Worm (Caenorhabditis elegans) whole organism, young adult: Measurements from ENCODE around the gene nhr-99.

ENCODE experiments used
- C06A6.2 ChIP-seq: fragments of 200-800 bp; sonication (Bioruptor generic); conservative IDR thresholded peaks from 2 replicates; pipeline ENCODE4 v1.3.6; 2022; ENCODE audit warnings: missing genetic modification characterization, missing compliant biosample characterization
- F55B11.4 ChIP-seq: sonication (generic microtip); optimal IDR thresholded peaks from 2 replicates; lab custom pipeline; 2016; ENCODE audit warnings: missing compliant biosample characterization, missing genetic modification characterization, borderline replicate concordance; ENCODE audit not compliant: insufficient read depth
- K11D2.4 ChIP-seq: fragments of 200-800 bp; sonication (Bioruptor generic); IDR thresholded peaks from 2 replicates; pipeline ENCODE4 v1.3.6; 2022; ENCODE audit warnings: missing genetic modification reagents, missing genetic modification characterization, missing compliant biosample characterization
- Y53G8AR.9 ChIP-seq: fragments of 200-800 bp; sonication (Bioruptor generic); conservative IDR thresholded peaks from 2 replicates; pipeline ENCODE4 v1.3.6; 2022; ENCODE audit warnings: missing genetic modification reagents, missing genetic modification characterization, missing compliant biosample characterization
- Y95B8A.8 ChIP-seq: fragments of 200-800 bp; sonication (Bioruptor generic); IDR thresholded peaks from 2 replicates; pipeline ENCODE4 v1.3.6; 2022; ENCODE audit warnings: missing genetic modification reagents, missing genetic modification characterization, missing compliant biosample characterization
- athp-1 ChIP-seq: sonication (generic microtip); optimal IDR thresholded peaks from 2 replicates; lab custom pipeline; 2017; ENCODE audit warnings: mild to moderate bottlenecking, missing genetic modification characterization, missing compliant biosample characterization
- cebp-1 ChIP-seq, 2 experiments: fragments of 200-800 bp in 1 of 2; sonication (Bioruptor generic) in 1 of 2; sonication (generic microtip) in 1 of 2; IDR thresholded peaks in 1 of 2; optimal IDR thresholded peaks in 1 of 2; 2 replicates each; pipeline versions ENCODE4 v1.3.6 to Lab custom; 2017 to 2022; ENCODE audit warnings: missing compliant biosample characterization in 2 of 2, missing genetic modification characterization in 2 of 2, mild to moderate bottlenecking in 1 of 2, missing genetic modification reagents in 1 of 2, moderate library complexity in 1 of 2
- ceh-100 ChIP-seq: fragments of 200-800 bp; sonication (Bioruptor generic); IDR thresholded peaks from 2 replicates; pipeline ENCODE4 v1.3.6; 2022; ENCODE audit warnings: missing genetic modification reagents, missing genetic modification characterization, missing compliant biosample characterization
- ceh-91 ChIP-seq: fragments of 200-800 bp; sonication (Bioruptor generic); IDR thresholded peaks from 2 replicates; pipeline ENCODE4 v1.3.6; 2022; ENCODE audit warnings: missing genetic modification reagents, missing genetic modification characterization, missing compliant biosample characterization
- fkh-3 ChIP-seq: sonication (generic microtip); optimal IDR thresholded peaks from 2 replicates; lab custom pipeline; 2016; ENCODE audit warnings: mild to moderate bottlenecking, missing genetic modification characterization, missing compliant biosample characterization
- hmg-1.2 ChIP-seq: fragments of 200-800 bp; sonication (Bioruptor generic); IDR thresholded peaks from 2 replicates; pipeline ENCODE4 v1.3.6; 2022; ENCODE audit warnings: missing genetic modification reagents, missing genetic modification characterization, missing compliant biosample characterization
- let-526 ChIP-seq: fragments of 200-800 bp; sonication (Bioruptor generic); IDR thresholded peaks from 2 replicates; pipeline ENCODE4 v1.3.6; 2022; ENCODE audit warnings: missing genetic modification reagents, missing genetic modification characterization, missing compliant biosample characterization
- let-607 ChIP-seq, 2 experiments: fragments of 200-800 bp in 1 of 2; sonication (Bioruptor generic) in 1 of 2; sonication (generic microtip) in 1 of 2; optimal IDR thresholded peaks; 2 replicates each; lab custom pipeline; 2016 to 2018; ENCODE audit warnings: mild to moderate bottlenecking in 2 of 2, missing compliant biosample characterization in 2 of 2, missing genetic modification characterization in 2 of 2, moderate library complexity in 2 of 2, missing genotype in 1 of 2
- madf-10 ChIP-seq: sonication (generic microtip); optimal IDR thresholded peaks from 2 replicates; lab custom pipeline; 2016; ENCODE audit warnings: mild to moderate bottlenecking, missing genetic modification characterization, missing compliant biosample characterization
- madf-8 ChIP-seq: fragments of 200-800 bp; sonication (Bioruptor generic); conservative IDR thresholded peaks from 2 replicates; pipeline ENCODE4 v1.3.6; 2022; ENCODE audit warnings: missing genetic modification reagents, missing genetic modification characterization, missing compliant biosample characterization
- mcd-1 ChIP-seq: fragments of 200-800 bp; sonication (Bioruptor generic); IDR thresholded peaks from 2 replicates; pipeline ENCODE4 v1.3.6; 2022; ENCODE audit warnings: missing genetic modification reagents, missing genetic modification characterization, missing compliant biosample characterization
- nfya-1 ChIP-seq: sonication (generic microtip); optimal IDR thresholded peaks from 2 replicates; lab custom pipeline; 2017; ENCODE audit warnings: antibody characterized with exemption, missing compliant biosample characterization, missing genetic modification characterization, borderline replicate concordance; ENCODE audit not compliant: insufficient read depth
- nfyb-1 ChIP-seq: fragments of 200-800 bp; sonication (Bioruptor generic); IDR thresholded peaks from 2 replicates; pipeline ENCODE4 v1.3.6; 2022; ENCODE audit warnings: missing genetic modification reagents, missing genetic modification characterization, missing compliant biosample characterization
- nhr-80 ChIP-seq: sonication (generic microtip); optimal IDR thresholded peaks from 2 replicates; lab custom pipeline; 2016; ENCODE audit warnings: missing genetic modification characterization, missing compliant biosample characterization
- rpc-1 ChIP-seq, 2 experiments: fragments of 150-350 bp in 1 of 2; sonication (generic microtip) in 1 of 2; optimal IDR thresholded peaks; 2 replicates each; lab custom pipeline; 2014 to 2018; ENCODE audit warnings: missing biosample characterization in 1 of 2, missing genetic modification characterization in 1 of 2, missing genetic modification reagents in 1 of 2, missing genotype in 1 of 2
- snpc-1.1 ChIP-seq: sonication (generic microtip); optimal IDR thresholded peaks from 2 replicates; lab custom pipeline; 2017; ENCODE audit warnings: missing genetic modification characterization, mild to moderate bottlenecking, missing compliant biosample characterization, antibody characterized with exemption, moderate library complexity, missing genotype, missing genetic modification reagents; ENCODE audit not compliant: insufficient read depth
- snpc-4 ChIP-seq, 5 experiments: fragments of 150-350 bp in 1 of 5; sonication (generic microtip) in 4 of 5; optimal IDR thresholded peaks; 2 replicates each; lab custom pipeline; 2014 to 2018; ENCODE audit warnings: missing genetic modification characterization in 5 of 5, missing biosample characterization in 3 of 5, antibody characterized with exemption in 2 of 5, mild to moderate bottlenecking in 2 of 5, missing compliant biosample characterization in 2 of 5, missing genotype in 2 of 5, moderate library complexity in 2 of 5, missing genetic modification reagents in 1 of 5
- tbx-9 ChIP-seq: sonication (generic microtip); optimal IDR thresholded peaks from 2 replicates; lab custom pipeline; 2016; ENCODE audit warnings: borderline replicate concordance, missing genetic modification characterization, inconsistent platforms, missing compliant biosample characterization
- tlf-1 ChIP-seq: fragments of 200-800 bp; sonication (Bioruptor generic); optimal IDR thresholded peaks from 2 replicates; lab custom pipeline; 2018; ENCODE audit warnings: mild to moderate bottlenecking, missing genetic modification characterization, missing compliant biosample characterization
- ztf-6 ChIP-seq: fragments of 200-800 bp; sonication (Bioruptor generic); IDR thresholded peaks from 2 replicates; pipeline ENCODE4 v1.3.6; 2022; ENCODE audit warnings: missing genetic modification reagents, missing genetic modification characterization, missing compliant biosample characterization

The nhr-99 gene

ce11 chrV:477664-478212 lies 3.2 kb downstream of the nhr-99 start, which contains the start of gene nhr-55:
TSS of gene nhr-55 (plus strand) at chrV:478162.
- TF ChIP-seq K11D2.4 (no peak), snpc-1.1 (tag; lab: Kevin White, UChicago) (no peak), F55B11.4 (tag; lab: Kevin White, UChicago) (no peak), nhr-80 (tag; lab: Kevin White, UChicago) (peak; percentile 63), ztf-6 (GFP tag; lab: Robert Waterston, UW) (no peak), let-607 (tag; optimal IDR thresholded peaks at IDR 0.05; lab: Kevin White, UChicago) (no peak), cebp-1 (GFP tag; IDR thresholded peaks at IDR 0.05; lab: Robert Waterston, UW) (no peak), cebp-1 (tag; optimal IDR thresholded peaks at IDR 0.05; lab: Kevin White, UChicago) (peak; percentile 3), hmg-1.2 (GFP tag; lab: Robert Waterston, UW) (no peak), madf-10 (tag; lab: Kevin White, UChicago) (no peak), mcd-1 (GFP tag; lab: Robert Waterston, UW) (no peak), snpc-4 (GFP tag; optimal IDR thresholded peaks at IDR 0.05; lab: Kevin White, UChicago) (no peak), snpc-4 (tag; optimal IDR thresholded peaks at IDR 0.05; lab: Kevin White, UChicago) (no peak), nfya-1 (tag; lab: Kevin White, UChicago) (no peak), tlf-1 (GFP tag; lab: Kevin White, UChicago) (no peak), let-526 (GFP tag; lab: Robert Waterston, UW) (no peak), tbx-9 (tag; lab: Kevin White, UChicago) (no peak), Y53G8AR.9 (no peak), Y95B8A.8 (no peak)

- TF ChIP-seq nhr-80 (tag; lab: Kevin White, UChicago) (peak; percentile 30), ceh-100 (no peak), madf-8 (GFP tag; lab: Robert Waterston, UW) (no peak)
Observed at ce11 chrV:479046-479445, 4.5 kb downstream of the nhr-99 start.

- TF ChIP-seq ceh-91 (GFP tag; lab: Robert Waterston, UW) (no peak), nhr-80 (tag; lab: Kevin White, UChicago) (no peak), nfyb-1 (peak; percentile 91), fkh-3 (tag; lab: Kevin White, UChicago) (no peak)
Observed at ce11 chrV:482860-483259, 8.3 kb downstream of the nhr-99 start.

ce11 chrV:483289-483795 lies 8.8 kb downstream of the nhr-99 start, which contains the start of gene nhr-130:
TSS of gene nhr-130 (minus strand) at chrV:483339.
- TF ChIP-seq nhr-80 (tag; lab: Kevin White, UChicago) (peak; percentile 42), cebp-1 (GFP tag; IDR thresholded peaks at IDR 0.05; lab: Robert Waterston, UW) (no peak), cebp-1 (tag; optimal IDR thresholded peaks at IDR 0.05; lab: Kevin White, UChicago) (no peak)

ce11 chrV:484285-484890 lies 9.8 kb downstream of the nhr-99 start, which contains the start of gene nhr-212:
TSS of gene nhr-212 (plus strand) at chrV:484857.
- TF ChIP-seq hmg-1.2 (GFP tag; lab: Robert Waterston, UW) (peak; percentile 11; the same call in 1 of the 2 replicates), nhr-80 (tag; lab: Kevin White, UChicago) (peak; percentile 4), rpc-1 (optimal IDR thresholded peaks at IDR 0.05; lab: Kevin White, UChicago) (no peak), rpc-1 (tag; optimal IDR thresholded peaks at IDR 0.05; lab: Kevin White, UChicago) (peak; percentile 17), snpc-4 (GFP tag; optimal IDR thresholded peaks at IDR 0.05; lab: Kevin White, UChicago) (no peak), snpc-4 (tag; optimal IDR thresholded peaks at IDR 0.05; lab: Kevin White, UChicago) (peak in 2 of 4 experiments; percentile 53 to 77), C06A6.2 (GFP tag; lab: Robert Waterston, UW) (no peak), athp-1 (tag; lab: Kevin White, UChicago) (no peak), cebp-1 (GFP tag; IDR thresholded peaks at IDR 0.05; lab: Robert Waterston, UW) (no peak), cebp-1 (tag; optimal IDR thresholded peaks at IDR 0.05; lab: Kevin White, UChicago) (no peak)
